Worm (Caenorhabditis elegans) whole organism, L2 larva: ENCODE measurements around the gene try-11.

Experiments used
- egl-27 ChIP-seq: sonication (generic microtip); optimal IDR thresholded peaks from 3 replicates; lab custom pipeline; 2017; ENCODE audit warnings: missing biosample characterization, missing genetic modification reagents, missing genetic modification characterization
- lsy-2 ChIP-seq, 2 experiments: fragments of 150-350 bp in 1 of 2; sonication (generic microtip) in 1 of 2; optimal IDR thresholded peaks; 2 replicates each; lab custom pipeline; 2014 to 2017; ENCODE audit warnings: missing biosample characterization in 2 of 2, missing genetic modification characterization in 2 of 2
- nhr-11 ChIP-seq: fragments of 150-350 bp; optimal IDR thresholded peaks from 2 replicates; lab custom pipeline; 2014; ENCODE audit warnings: missing biosample characterization, missing genetic modification characterization
- nhr-12 ChIP-seq: fragments of 150-350 bp; optimal IDR thresholded peaks from 2 replicates; lab custom pipeline; 2014; ENCODE audit warnings: missing biosample characterization, missing genetic modification characterization
- unc-55 ChIP-seq: fragments of 150-350 bp; sonication (generic microtip); optimal IDR thresholded peaks from 3 replicates; lab custom pipeline; 2014; ENCODE audit warnings: missing biosample characterization, missing genetic modification reagents, missing genetic modification characterization

DNA sequence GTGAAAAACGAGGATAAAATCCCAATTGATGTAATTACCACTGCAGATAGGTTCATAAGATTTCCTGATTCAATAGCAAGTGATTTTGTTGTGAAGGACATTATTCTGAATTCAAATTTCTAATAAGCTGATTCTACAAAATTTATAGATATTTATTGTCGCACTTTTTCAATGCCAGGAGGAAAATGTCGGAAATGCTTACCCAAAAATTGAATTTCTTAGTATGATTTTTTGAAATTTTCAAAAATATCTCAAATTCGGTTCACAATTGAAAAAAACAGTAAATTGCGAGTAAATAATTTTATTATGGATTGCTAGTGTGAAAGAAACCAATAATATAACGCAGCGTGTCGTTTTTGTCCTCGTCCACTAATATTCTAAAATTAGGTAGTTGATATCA, 41.4 kb downstream of the try-11 start, which contains the start of gene srbc-10:
- no peak for TF ChIP-seq lsy-2 (tag; optimal IDR thresholded peaks at IDR 0.05; lab: Kevin White, UChicago)
- no peak for TF ChIP-seq nhr-12
- TF ChIP-seq nhr-11, result no peak
- no peak for TF ChIP-seq unc-55
- TF ChIP-seq egl-27 (tag; lab: Kevin White, UChicago), result no peak
